Worm (Caenorhabditis elegans) whole organism, L1 larva: ENCODE results near the gene cdc-50.B.

ENCODE experiments used
- C16A3.4 ChIP-seq: fragments of 150-350 bp; optimal IDR thresholded peaks from 2 replicates; lab custom pipeline; 2014; ENCODE audit warnings: missing biosample characterization, missing genetic modification characterization
- C34B4.2 ChIP-seq: sonication (generic microtip); optimal IDR thresholded peaks from 2 replicates; lab custom pipeline; 2017; ENCODE audit warnings: mild to moderate bottlenecking, missing genetic modification characterization, missing compliant biosample characterization
- F16B12.6 ChIP-seq: fragments of 150-350 bp; optimal IDR thresholded peaks from 2 replicates; lab custom pipeline; 2014; ENCODE audit warnings: missing biosample characterization, missing genetic modification characterization
- Y116A8C.19 ChIP-seq: sonication (generic microtip); optimal IDR thresholded peaks from 2 replicates; lab custom pipeline; 2016; ENCODE audit warnings: missing compliant biosample characterization, missing genetic modification characterization, borderline replicate concordance
- aly-2 ChIP-seq: fragments of 150-350 bp; optimal IDR thresholded peaks from 2 replicates; lab custom pipeline; 2014; ENCODE audit warnings: missing biosample characterization, missing genetic modification characterization
- blmp-1 ChIP-seq: fragments of 150-350 bp; optimal IDR thresholded peaks from 2 replicates; lab custom pipeline; 2014; ENCODE audit warnings: missing biosample characterization, missing genetic modification characterization
- ceh-63 ChIP-seq: fragments of 200-800 bp; sonication (Bioruptor generic); optimal IDR thresholded peaks from 2 replicates; lab custom pipeline; 2018; ENCODE audit warnings: mild to moderate bottlenecking, missing genetic modification characterization, missing compliant biosample characterization
- ceh-82 ChIP-seq, 3 experiments: fragments of 150-350 bp in 1 of 3; sonication (generic microtip) in 2 of 3; optimal IDR thresholded peaks; 2 replicates each; lab custom pipeline; 2014 to 2017; ENCODE audit warnings: missing biosample characterization in 3 of 3, missing genetic modification characterization in 3 of 3
- dpl-1 ChIP-seq, 3 experiments: fragments of 150-350 bp in 2 of 3; sonication (generic microtip) in 1 of 3; optimal IDR thresholded peaks; 2 replicates each; lab custom pipeline; 2014 to 2017; ENCODE audit warnings: missing biosample characterization in 3 of 3, missing genetic modification characterization in 3 of 3, missing genetic modification reagents in 3 of 3
- efl-1 ChIP-seq, 4 experiments: fragments of 150-350 bp; optimal IDR thresholded peaks in 3 of 4; peaks in 1 of 4; 1 replicate in 1 of 4; 2 replicates in 3 of 4; lab custom pipeline; 2014; ENCODE audit warnings: missing biosample characterization in 2 of 4, missing genetic modification characterization in 2 of 4, missing genetic modification reagents in 2 of 4
- efl-3 ChIP-seq: fragments of 200-800 bp; sonication (Bioruptor generic); optimal IDR thresholded peaks from 2 replicates; lab custom pipeline; 2018; ENCODE audit warnings: mild to moderate bottlenecking, missing genetic modification characterization, missing compliant biosample characterization
- egl-13 ChIP-seq: sonication (generic microtip); optimal IDR thresholded peaks from 2 replicates; lab custom pipeline; 2016; ENCODE audit warnings: missing genotype, missing genetic modification reagents, missing genetic modification characterization, missing compliant biosample characterization
- elt-2 ChIP-seq: sonication (generic microtip); optimal IDR thresholded peaks from 2 replicates; lab custom pipeline; 2016; ENCODE audit warnings: missing genetic modification characterization, mild to moderate bottlenecking, inconsistent platforms, missing compliant biosample characterization, missing genetic modification reagents
- elt-3 ChIP-seq, 6 experiments: fragments of 150-350 bp in 1 of 6; sonication (generic microtip); optimal IDR thresholded peaks; 2 replicates each; lab custom pipeline; 2017 to 2018; ENCODE audit warnings: missing biosample characterization in 6 of 6, missing genetic modification characterization in 6 of 6, inconsistent platforms in 1 of 6
- fkh-10 ChIP-seq: sonication (generic microtip); optimal IDR thresholded peaks from 2 replicates; lab custom pipeline; 2017; ENCODE audit warnings: missing biosample characterization, missing genetic modification reagents, missing genetic modification characterization
- fkh-4 ChIP-seq: sonication (generic microtip); optimal IDR thresholded peaks from 2 replicates; lab custom pipeline; 2016; ENCODE audit warnings: missing compliant biosample characterization, missing genetic modification characterization, borderline replicate concordance
- fkh-8 ChIP-seq: sonication (generic microtip); optimal IDR thresholded peaks from 2 replicates; lab custom pipeline; 2016; ENCODE audit warnings: mild to moderate bottlenecking, missing genetic modification characterization, missing compliant biosample characterization
- fos-1 ChIP-seq: fragments of 150-350 bp; optimal IDR thresholded peaks from 2 replicates; lab custom pipeline; 2014; ENCODE audit warnings: missing biosample characterization, missing genetic modification characterization
- hlh-17 ChIP-seq: fragments of 200-800 bp; sonication (Bioruptor generic); optimal IDR thresholded peaks from 2 replicates; lab custom pipeline; 2018; ENCODE audit warnings: missing genetic modification characterization, mild to moderate bottlenecking, missing compliant biosample characterization, moderate library complexity, borderline replicate concordance
- irx-1 ChIP-seq: sonication (generic microtip); optimal IDR thresholded peaks from 2 replicates; lab custom pipeline; 2016; ENCODE audit warnings: missing genetic modification characterization, missing compliant biosample characterization
- lin-14 ChIP-seq: fragments of 200-800 bp; sonication (Bioruptor generic); optimal IDR thresholded peaks from 2 replicates; lab custom pipeline; 2018; ENCODE audit warnings: mild to moderate bottlenecking, missing genetic modification characterization, moderate library complexity, missing compliant biosample characterization
- lin-15B ChIP-seq: fragments of 150-350 bp; sonication (generic microtip); optimal IDR thresholded peaks from 3 replicates; lab custom pipeline; 2014; ENCODE audit warnings: missing biosample characterization, missing genetic modification characterization
- lin-35 ChIP-seq, 2 experiments: fragments of 150-350 bp; optimal IDR thresholded peaks; 2 replicates each; lab custom pipeline; 2014; ENCODE audit warnings: missing biosample characterization in 2 of 2, missing genetic modification characterization in 2 of 2, missing genetic modification reagents in 2 of 2
- lin-39 ChIP-seq: fragments of 150-350 bp; optimal IDR thresholded peaks from 2 replicates; lab custom pipeline; 2014; ENCODE audit warnings: missing biosample characterization, missing genetic modification reagents, missing genetic modification characterization
- lsy-2 ChIP-seq, 2 experiments: fragments of 150-350 bp; optimal IDR thresholded peaks; 2 replicates each; lab custom pipeline; 2014; ENCODE audit warnings: missing biosample characterization in 2 of 2, missing genetic modification characterization in 2 of 2
- mab-9 ChIP-seq: fragments of 200-800 bp; sonication (Bioruptor generic); IDR thresholded peaks from 2 replicates; pipeline ENCODE4 v1.3.6; 2022; ENCODE audit warnings: missing genetic modification reagents, missing genetic modification characterization, missing compliant biosample characterization
- mdl-1 ChIP-seq, 2 experiments: fragments of 150-350 bp; optimal IDR thresholded peaks; 2 replicates each; lab custom pipeline; 2014 to 2017; ENCODE audit warnings: missing biosample characterization in 2 of 2, missing genetic modification characterization in 2 of 2, inconsistent platforms in 1 of 2
- mef-2 ChIP-seq: fragments of 150-350 bp; optimal IDR thresholded peaks from 2 replicates; lab custom pipeline; 2014; ENCODE audit warnings: missing biosample characterization, missing genetic modification characterization
- mep-1 ChIP-seq: fragments of 150-350 bp; optimal IDR thresholded peaks from 2 replicates; lab custom pipeline; 2014; ENCODE audit warnings: missing biosample characterization, missing genetic modification characterization
- nhr-11 ChIP-seq: fragments of 150-350 bp; optimal IDR thresholded peaks from 2 replicates; lab custom pipeline; 2014; ENCODE audit warnings: missing biosample characterization, missing genetic modification characterization
- nhr-20 ChIP-seq: sonication (generic microtip); optimal IDR thresholded peaks from 2 replicates; lab custom pipeline; 2016; ENCODE audit warnings: mild to moderate bottlenecking, missing genetic modification characterization, missing compliant biosample characterization
- nhr-237 ChIP-seq: fragments of 150-350 bp; optimal IDR thresholded peaks from 2 replicates; lab custom pipeline; 2014; ENCODE audit warnings: missing biosample characterization, missing genetic modification characterization
- nhr-84 ChIP-seq: sonication (generic microtip); optimal IDR thresholded peaks from 2 replicates; lab custom pipeline; 2017; ENCODE audit warnings: missing biosample characterization, missing genetic modification characterization
- nhr-85 ChIP-seq: sonication (generic microtip); peaks from one replicate; lab custom pipeline; 2016; ENCODE audit warnings: missing genetic modification characterization, inconsistent platforms, missing compliant biosample characterization
- pax-3 ChIP-seq: fragments of 200-800 bp; sonication (Bioruptor generic); optimal IDR thresholded peaks from 2 replicates; lab custom pipeline; 2018; ENCODE audit warnings: mild to moderate bottlenecking, missing genetic modification characterization, moderate library complexity, missing compliant biosample characterization
- pqm-1 ChIP-seq: sonication (generic microtip); optimal IDR thresholded peaks from 3 replicates; lab custom pipeline; 2017; ENCODE audit warnings: missing biosample characterization, missing genetic modification characterization
- rnt-1 ChIP-seq: sonication (generic microtip); optimal IDR thresholded peaks from 2 replicates; lab custom pipeline; 2016; ENCODE audit warnings: mild to moderate bottlenecking, missing genetic modification characterization, moderate library complexity, missing compliant biosample characterization
- snpc-4 ChIP-seq: fragments of 150-350 bp; optimal IDR thresholded peaks from 2 replicates; lab custom pipeline; 2014; ENCODE audit warnings: missing biosample characterization, missing genetic modification characterization
- sox-4 ChIP-seq: sonication (generic microtip); optimal IDR thresholded peaks from 2 replicates; lab custom pipeline; 2016; ENCODE audit warnings: missing genetic modification characterization, missing compliant biosample characterization
- sup-37 ChIP-seq: fragments of 200-800 bp; sonication (Bioruptor generic); optimal IDR thresholded peaks from 2 replicates; lab custom pipeline; 2018; ENCODE audit warnings: mild to moderate bottlenecking, missing genetic modification characterization, missing compliant biosample characterization
- tbx-2 ChIP-seq: sonication (generic microtip); optimal IDR thresholded peaks from 2 replicates; lab custom pipeline; 2016; ENCODE audit warnings: missing genetic modification characterization, missing compliant biosample characterization
- tlp-1 ChIP-seq: fragments of 150-350 bp; optimal IDR thresholded peaks from 2 replicates; lab custom pipeline; 2014; ENCODE audit warnings: missing biosample characterization, missing genetic modification characterization
- unc-30 ChIP-seq: sonication (generic microtip); optimal IDR thresholded peaks from 2 replicates; lab custom pipeline; 2017; ENCODE audit warnings: missing biosample characterization, missing genetic modification characterization
- unc-98 ChIP-seq: fragments of 200-800 bp; sonication (Bioruptor generic); IDR thresholded peaks from 2 replicates; pipeline ENCODE4 v1.3.6; 2022; ENCODE audit warnings: missing genetic modification characterization, missing compliant biosample characterization
- xbp-1 ChIP-seq: sonication (generic microtip); optimal IDR thresholded peaks from 2 replicates; lab custom pipeline; 2016; ENCODE audit warnings: missing genetic modification characterization, missing compliant biosample characterization
- zip-4 ChIP-seq: fragments of 200-800 bp; sonication (Bioruptor generic); optimal IDR thresholded peaks from 2 replicates; lab custom pipeline; 2018; ENCODE audit warnings: mild to moderate bottlenecking, missing genetic modification characterization, moderate library complexity, missing compliant biosample characterization
- ztf-11 ChIP-seq, 2 experiments: sonication (generic microtip); optimal IDR thresholded peaks; 2 replicates each; lab custom pipeline; 2016 to 2017; ENCODE audit warnings: missing genetic modification characterization in 2 of 2, missing biosample characterization in 1 of 2, missing compliant biosample characterization in 1 of 2

cdc-50.B gene

ce11 chrIV:8792808-8793207 lies 28.1 kb downstream of the cdc-50.B start, which contains the start of gene C33D9.3:
C33D9.3 (minus strand) TSS chrIV:8792908.
- TF ChIP-seq rnt-1 (tag; lab: Kevin White, UChicago) = no peak

ce11 chrIV:8793223-8793622 lies 28.6 kb downstream of the cdc-50.B start:
- TF ChIP-seq snpc-4 (tag; lab: Kevin White, UChicago) (no peak), elt-3 (tag; optimal IDR thresholded peaks at IDR 0.05; lab: Kevin White, UChicago) (peak in 4 of 6 experiments; percentile 36 to 87 (median 82)), mep-1 (tag; lab: Kevin White, UChicago) (no peak), lin-14 (peak; percentile 56), blmp-1 (tag; lab: Kevin White, UChicago) (peak; percentile 71), ceh-82 (tag; optimal IDR thresholded peaks at IDR 0.05; lab: Kevin White, UChicago) (no peak), sup-37 (no peak), efl-1 (optimal IDR thresholded peaks at IDR 0.05; lab: Kevin White, UChicago) (no peak), efl-1 (GFP tag; optimal IDR thresholded peaks at IDR 0.05 in 1 of 2; lab: Kevin White, UChicago) (peak in 1 of 2 experiments; percentile 17)

ce11 chrIV:8794895-8795665 lies 30.4 kb downstream of the cdc-50.B start:
- no peak for TF ChIP-seq aly-2
- TF ChIP-seq pax-3 (tag; lab: Kevin White, UChicago) = no peak
- TF ChIP-seq unc-98 (GFP tag; lab: Robert Waterston, UW) = no peak
- TF ChIP-seq nhr-20 (tag; lab: Kevin White, UChicago) = peak; percentile 65
- no peak for TF ChIP-seq C16A3.4 (tag; lab: Kevin White, UChicago)
- TF ChIP-seq fkh-10 (GFP tag; lab: Kevin White, UChicago) = peak; percentile 72
- no peak for TF ChIP-seq ceh-63 (GFP tag; lab: Kevin White, UChicago)
- no peak for TF ChIP-seq fkh-4 (tag; lab: Kevin White, UChicago)
- no peak for TF ChIP-seq nhr-84
- TF ChIP-seq lin-14 = peak; percentile 99
- TF ChIP-seq mab-9 = no peak
- no peak for TF ChIP-seq C34B4.2 (tag; lab: Kevin White, UChicago)
- peak; percentile 55 for TF ChIP-seq fkh-8
- peak; percentile 92 for TF ChIP-seq nhr-85 (tag; lab: Kevin White, UChicago)
- TF ChIP-seq tbx-2 = peak; percentile 59
- TF ChIP-seq zip-4 (GFP tag; lab: Kevin White, UChicago) = no peak
- TF ChIP-seq xbp-1 (tag; lab: Kevin White, UChicago) = peak; percentile 13
- no peak for TF ChIP-seq egl-13 (tag; lab: Kevin White, UChicago)
- peak; percentile 46 to 50 for TF ChIP-seq lin-35 (GFP tag; optimal IDR thresholded peaks at IDR 0.05; lab: Kevin White, UChicago)
- peak in 1 of 2 experiments; percentile 57 for TF ChIP-seq mdl-1 (tag; optimal IDR thresholded peaks at IDR 0.05; lab: Kevin White, UChicago)
- no peak for TF ChIP-seq efl-3 (GFP tag; lab: Kevin White, UChicago)
- TF ChIP-seq F16B12.6 (tag; lab: Kevin White, UChicago) = no peak
- TF ChIP-seq Y116A8C.19 = no peak
- TF ChIP-seq sox-4 = no peak
- TF ChIP-seq hlh-17 (GFP tag; lab: Kevin White, UChicago) = no peak
- TF ChIP-seq mef-2 (tag; lab: Kevin White, UChicago) = no peak
- no peak for TF ChIP-seq nhr-237 (tag; lab: Kevin White, UChicago)
- TF ChIP-seq ztf-11 (tag; optimal IDR thresholded peaks at IDR 0.05; lab: Kevin White, UChicago) = peak in 1 of 2 experiments; percentile 24
- peak in 1 of 3 experiments; percentile 11 for TF ChIP-seq dpl-1 (GFP tag; optimal IDR thresholded peaks at IDR 0.05; lab: Kevin White, UChicago)
- TF ChIP-seq nhr-11 (tag; lab: Kevin White, UChicago) = no peak
- peak; percentile 16 for TF ChIP-seq elt-2 (tag; lab: Kevin White, UChicago)
- no peak for TF ChIP-seq lin-15B (tag; lab: Kevin White, UChicago)
- TF ChIP-seq pqm-1 (tag; lab: Kevin White, UChicago) = no peak
- no peak for TF ChIP-seq unc-30 (tag; lab: Kevin White, UChicago)
- TF ChIP-seq fos-1 (tag; lab: Kevin White, UChicago) = no peak
- no peak for TF ChIP-seq lin-39 (tag; lab: Kevin White, UChicago)
- TF ChIP-seq irx-1 = no peak
- peak; percentile 20 to 53 for TF ChIP-seq lsy-2 (tag; optimal IDR thresholded peaks at IDR 0.05; lab: Kevin White, UChicago)
- TF ChIP-seq rnt-1 (tag; lab: Kevin White, UChicago) = peak; percentile 8
- TF ChIP-seq tlp-1 = no peak
